Worm (Caenorhabditis elegans) whole organism, L2 larva: Measurements from ENCODE around the gene T26H5.11.

ENCODE experiments used
- C34F6.9 ChIP-seq: fragments of 150-350 bp; optimal IDR thresholded peaks from 2 replicates; lab custom pipeline; 2014; ENCODE audit warnings: missing biosample characterization, missing genetic modification characterization
- R02D3.7 ChIP-seq: fragments of 150-350 bp; optimal IDR thresholded peaks from 2 replicates; lab custom pipeline; 2014; ENCODE audit warnings: missing biosample characterization, missing genetic modification characterization
- Y55F3AM.14 ChIP-seq: fragments of 200-800 bp; sonication (Bioruptor generic); optimal IDR thresholded peaks from 2 replicates; lab custom pipeline; 2018; ENCODE audit warnings: mild to moderate bottlenecking, missing genetic modification characterization, missing compliant biosample characterization
- ZK546.5 ChIP-seq: sonication (generic microtip); optimal IDR thresholded peaks from 2 replicates; lab custom pipeline; 2017; ENCODE audit warnings: missing biosample characterization, missing genetic modification characterization
- aly-2 ChIP-seq: fragments of 150-350 bp; optimal IDR thresholded peaks from 2 replicates; lab custom pipeline; 2014; ENCODE audit warnings: missing biosample characterization, missing genetic modification characterization
- ama-1 ChIP-seq: fragments of 150-350 bp; optimal IDR thresholded peaks from 2 replicates; lab custom pipeline; 2018; ENCODE audit warnings: inconsistent platforms
- ceh-82 ChIP-seq: fragments of 150-350 bp; optimal IDR thresholded peaks from 2 replicates; lab custom pipeline; 2014; ENCODE audit warnings: missing biosample characterization, missing genetic modification characterization
- dmd-4 ChIP-seq: sonication (generic microtip); optimal IDR thresholded peaks from 2 replicates; lab custom pipeline; 2017; ENCODE audit warnings: missing biosample characterization, missing genetic modification characterization
- elt-3 ChIP-seq: sonication (generic microtip); optimal IDR thresholded peaks from 2 replicates; lab custom pipeline; 2017; ENCODE audit warnings: missing biosample characterization, missing genetic modification characterization
- fos-1 ChIP-seq: fragments of 150-350 bp; optimal IDR thresholded peaks from 2 replicates; lab custom pipeline; 2014; ENCODE audit warnings: missing biosample characterization, missing genetic modification characterization
- gmeb-1 ChIP-seq: fragments of 150-350 bp; optimal IDR thresholded peaks from 2 replicates; lab custom pipeline; 2014; ENCODE audit warnings: missing biosample characterization, missing genetic modification characterization
- lin-11 ChIP-seq: fragments of 150-350 bp; sonication (generic microtip); optimal IDR thresholded peaks from 2 replicates; lab custom pipeline; 2014; ENCODE audit warnings: missing biosample characterization, missing genetic modification characterization, inconsistent platforms, mixed read lengths
- lin-13 ChIP-seq: fragments of 150-350 bp; optimal IDR thresholded peaks from 2 replicates; lab custom pipeline; 2014; ENCODE audit warnings: missing biosample characterization, missing genetic modification reagents, missing genetic modification characterization
- lin-39 ChIP-seq: fragments of 150-350 bp; optimal IDR thresholded peaks from 2 replicates; lab custom pipeline; 2014; ENCODE audit warnings: missing biosample characterization, missing genetic modification reagents, missing genetic modification characterization
- lsy-2 ChIP-seq, 2 experiments: fragments of 150-350 bp in 1 of 2; sonication (generic microtip) in 1 of 2; optimal IDR thresholded peaks; 2 replicates each; lab custom pipeline; 2014 to 2017; ENCODE audit warnings: missing biosample characterization in 2 of 2, missing genetic modification characterization in 2 of 2
- mab-5 ChIP-seq: fragments of 150-350 bp; optimal IDR thresholded peaks from 2 replicates; lab custom pipeline; 2014; ENCODE audit warnings: missing biosample characterization, missing genetic modification characterization
- mbf-1 ChIP-seq: sonication (generic microtip); optimal IDR thresholded peaks from 2 replicates; lab custom pipeline; 2017; ENCODE audit warnings: missing biosample characterization, missing genetic modification characterization
- mdl-1 ChIP-seq, 2 experiments: fragments of 150-350 bp in 1 of 2; sonication (generic microtip) in 1 of 2; optimal IDR thresholded peaks; 2 replicates each; lab custom pipeline; 2017; ENCODE audit warnings: missing biosample characterization in 2 of 2, missing genetic modification characterization in 2 of 2
- nhr-10 ChIP-seq: sonication (generic microtip); optimal IDR thresholded peaks from 2 replicates; lab custom pipeline; 2017; ENCODE audit warnings: missing biosample characterization, missing genetic modification characterization
- nhr-11 ChIP-seq: fragments of 150-350 bp; optimal IDR thresholded peaks from 2 replicates; lab custom pipeline; 2014; ENCODE audit warnings: missing biosample characterization, missing genetic modification characterization
- nhr-12 ChIP-seq: fragments of 150-350 bp; optimal IDR thresholded peaks from 2 replicates; lab custom pipeline; 2014; ENCODE audit warnings: missing biosample characterization, missing genetic modification characterization
- nhr-129 ChIP-seq: fragments of 150-350 bp; optimal IDR thresholded peaks from 2 replicates; lab custom pipeline; 2014; ENCODE audit warnings: missing biosample characterization, missing genetic modification characterization
- nhr-23 ChIP-seq: fragments of 150-350 bp; optimal IDR thresholded peaks from 2 replicates; lab custom pipeline; 2014; ENCODE audit warnings: missing biosample characterization, missing genetic modification reagents, missing genetic modification characterization
- nhr-237 ChIP-seq: fragments of 150-350 bp; optimal IDR thresholded peaks from 2 replicates; lab custom pipeline; 2014; ENCODE audit warnings: missing biosample characterization, missing genetic modification characterization
- nhr-25 ChIP-seq: fragments of 150-350 bp; sonication (generic microtip); optimal IDR thresholded peaks from 3 replicates; lab custom pipeline; 2014; ENCODE audit warnings: missing biosample characterization, missing genetic modification characterization
- sma-3 ChIP-seq: sonication (generic microtip); optimal IDR thresholded peaks from 2 replicates; lab custom pipeline; 2016; ENCODE audit warnings: missing genetic modification reagents, missing genetic modification characterization, missing compliant biosample characterization
- sma-9 ChIP-seq, 2 experiments: fragments of 150-350 bp in 1 of 2; sonication (generic microtip) in 1 of 2; optimal IDR thresholded peaks; 2 replicates each; lab custom pipeline; 2014 to 2016; ENCODE audit warnings: missing genetic modification characterization in 2 of 2, mild to moderate bottlenecking in 1 of 2, missing biosample characterization in 1 of 2, missing compliant biosample characterization in 1 of 2, missing genetic modification reagents in 1 of 2, moderate library complexity in 1 of 2
- snpc-4 ChIP-seq: fragments of 150-350 bp; optimal IDR thresholded peaks from 2 replicates; lab custom pipeline; 2014; ENCODE audit warnings: missing biosample characterization, missing genetic modification characterization
- unc-55 ChIP-seq: fragments of 150-350 bp; sonication (generic microtip); optimal IDR thresholded peaks from 3 replicates; lab custom pipeline; 2014; ENCODE audit warnings: missing biosample characterization, missing genetic modification reagents, missing genetic modification characterization
- unc-62 ChIP-seq: fragments of 150-350 bp; optimal IDR thresholded peaks from 2 replicates; lab custom pipeline; 2014; ENCODE audit warnings: missing biosample characterization, missing genetic modification reagents, missing genetic modification characterization
- zag-1 ChIP-seq: fragments of 150-350 bp; optimal IDR thresholded peaks from 2 replicates; lab custom pipeline; 2014; ENCODE audit warnings: missing biosample characterization, missing genetic modification characterization
- ztf-1 ChIP-seq: fragments of 200-800 bp; sonication (Bioruptor generic); conservative IDR thresholded peaks from 2 replicates; pipeline ENCODE4 v1.3.6; 2022; ENCODE audit warnings: missing genetic modification characterization, missing compliant biosample characterization
- ztf-4 ChIP-seq: fragments of 150-350 bp; optimal IDR thresholded peaks from 2 replicates; lab custom pipeline; 2014; ENCODE audit warnings: missing biosample characterization, missing genetic modification characterization

T26H5.11 gene

ce11 chrV:15401856-15402314 lies 42.2 kb downstream of the T26H5.11 start, which contains the start of gene fbxa-135:
fbxa-135 (plus strand) TSS chrV:15402264.
- TF ChIP-seq fos-1 (peak; percentile 16), aly-2 (tag; lab: Kevin White, UChicago) (no peak), lin-11 (tag; lab: Kevin White, UChicago) (no peak), C34F6.9 (tag; lab: Kevin White, UChicago) (no peak), lin-13 (GFP tag; lab: Kevin White, UChicago) (no peak), unc-55 (GFP tag; lab: Kevin White, UChicago) (no peak)

- no peak for TF ChIP-seq nhr-10
- TF ChIP-seq Y55F3AM.14 (GFP tag; lab: Kevin White, UChicago): no peak
- peak; percentile 33 for TF ChIP-seq fos-1
Observed at ce11 chrV:15399691-15400377, 44.3 kb downstream of the T26H5.11 start, which contains the start of the genes T06E6.15 and sri-7. T06E6.15 (minus strand) TSS chrV:15399791. sri-7 (plus strand) TSS chrV:15400327.

ce11 chrV:15398728-15399127 lies 45.4 kb downstream of the T26H5.11 start, which contains the start of gene fbxa-199:
fbxa-199 (minus strand) TSS chrV:15398828.
- no peak for TF ChIP-seq mbf-1
- no peak for TF ChIP-seq nhr-11 (tag; lab: Kevin White, UChicago)
- no peak for TF ChIP-seq elt-3
- TF ChIP-seq nhr-25 (tag; lab: Kevin White, UChicago): no peak
- no peak for TF ChIP-seq lin-39 (tag; lab: Kevin White, UChicago)
- TF ChIP-seq zag-1 (tag; lab: Kevin White, UChicago): no peak
- TF ChIP-seq dmd-4 (tag; lab: Kevin White, UChicago): no peak
- no peak for TF ChIP-seq ztf-1 (GFP tag; lab: Robert Waterston, UW)
- no peak for TF ChIP-seq sma-9 (GFP tag; optimal IDR thresholded peaks at IDR 0.05; lab: Kevin White, UChicago)
- no peak for TF ChIP-seq sma-9 (tag; optimal IDR thresholded peaks at IDR 0.05; lab: Kevin White, UChicago)
- TF ChIP-seq lin-11 (tag; lab: Kevin White, UChicago): no peak
- no peak for TF ChIP-seq unc-55 (GFP tag; lab: Kevin White, UChicago)
- TF ChIP-seq R02D3.7: no peak
- no peak for TF ChIP-seq ceh-82
- TF ChIP-seq snpc-4: no peak
- no peak for TF ChIP-seq Y55F3AM.14 (GFP tag; lab: Kevin White, UChicago)
- TF ChIP-seq nhr-10: no peak
- TF ChIP-seq nhr-12 (tag; lab: Kevin White, UChicago): no peak
- no peak for TF ChIP-seq mdl-1 (tag; optimal IDR thresholded peaks at IDR 0.05; lab: Kevin White, UChicago)
- no peak for TF ChIP-seq fos-1

ce11 chrV:15397139-15397538 lies 46.9 kb downstream of the T26H5.11 start:
- TF ChIP-seq ama-1 (lab: Kevin White, UChicago) (no peak), lin-13 (GFP tag; lab: Kevin White, UChicago) (no peak), nhr-12 (tag; lab: Kevin White, UChicago) (no peak), ztf-1 (GFP tag; lab: Robert Waterston, UW) (no peak), unc-55 (GFP tag; lab: Kevin White, UChicago) (no peak), sma-3 (no peak), lsy-2 (tag; optimal IDR thresholded peaks at IDR 0.05; lab: Kevin White, UChicago) (no peak), zag-1 (tag; lab: Kevin White, UChicago) (no peak), mab-5 (tag; lab: Kevin White, UChicago) (no peak), gmeb-1 (no peak), nhr-23 (no peak), ZK546.5 (tag; lab: Kevin White, UChicago) (no peak), unc-62 (GFP tag; lab: Kevin White, UChicago) (no peak), nhr-129 (no peak), ztf-4 (tag; lab: Kevin White, UChicago) (no peak)

- no peak for TF ChIP-seq ZK546.5 (tag; lab: Kevin White, UChicago)
- no peak for TF ChIP-seq nhr-237 (tag; lab: Kevin White, UChicago)
Observed at ce11 chrV:15395347-15395746, 48.7 kb downstream of the T26H5.11 start, which contains the start of gene cyb-3. cyb-3 (plus strand) TSS chrV:15395696.
